Worm (Caenorhabditis elegans) whole organism, early embryonic: ENCODE results near the gene pld-1.

ENCODE experiments used
- B0310.2 ChIP-seq: sonication (generic microtip); optimal IDR thresholded peaks from 2 replicates; lab custom pipeline; 2016; ENCODE audit warnings: mild to moderate bottlenecking, missing genetic modification characterization, missing compliant biosample characterization
- ama-1 ChIP-seq: fragments of 150-350 bp; optimal IDR thresholded peaks from 2 replicates; lab custom pipeline; 2014
- ceh-13 ChIP-seq: fragments of 200-800 bp; sonication (Bioruptor generic); optimal IDR thresholded peaks from 2 replicates; lab custom pipeline; 2018; ENCODE audit warnings: mild to moderate bottlenecking, missing genetic modification characterization, missing compliant biosample characterization
- ets-7 ChIP-seq: sonication (generic microtip); optimal IDR thresholded peaks from 2 replicates; lab custom pipeline; 2016; ENCODE audit warnings: missing genotype, missing genetic modification characterization, missing compliant biosample characterization
- flt-1 ChIP-seq: fragments of 200-800 bp; sonication (Bioruptor generic); IDR thresholded peaks from 2 replicates; pipeline ENCODE4 v1.3.6; 2022; ENCODE audit warnings: missing genetic modification characterization, missing compliant biosample characterization
- hmg-4 ChIP-seq: fragments of 200-800 bp; sonication (Bioruptor generic); optimal IDR thresholded peaks from 2 replicates; lab custom pipeline; 2018; ENCODE audit warnings: mild to moderate bottlenecking, missing genetic modification characterization, missing compliant biosample characterization
- pes-1 ChIP-seq: fragments of 200-800 bp; sonication (Bioruptor generic); IDR thresholded peaks from 2 replicates; pipeline ENCODE4 v1.3.6; 2022; ENCODE audit warnings: missing genetic modification reagents, missing genetic modification characterization, missing compliant biosample characterization
- sea-1 ChIP-seq: fragments of 200-800 bp; sonication (Bioruptor generic); conservative IDR thresholded peaks from 2 replicates; pipeline ENCODE4 v1.3.6; 2022; ENCODE audit warnings: missing genetic modification characterization, missing compliant biosample characterization
- tbx-37 ChIP-seq: fragments of 200-800 bp; sonication (Bioruptor generic); conservative IDR thresholded peaks from 2 replicates; pipeline ENCODE4 v1.3.6; 2022; ENCODE audit warnings: missing genetic modification reagents, missing genetic modification characterization, missing compliant biosample characterization
- tra-4 ChIP-seq: sonication (generic microtip); optimal IDR thresholded peaks from 2 replicates; lab custom pipeline; 2017; ENCODE audit warnings: missing genetic modification characterization, missing compliant biosample characterization

- TF ChIP-seq flt-1 (GFP tag; lab: Robert Waterston, UW) (no peak), ama-1 (lab: Kevin White, UChicago) (no peak), ets-7 (tag; lab: Kevin White, UChicago) (no peak), ceh-13 (GFP tag; lab: Kevin White, UChicago) (no peak), B0310.2 (tag; lab: Kevin White, UChicago) (no peak), sea-1 (GFP tag; lab: Robert Waterston, UW) (no peak), hmg-4 (GFP tag; lab: Kevin White, UChicago) (no peak), pes-1 (GFP tag; lab: Robert Waterston, UW) (no peak), tra-4 (no peak), tbx-37 (GFP tag; lab: Robert Waterston, UW) (no peak)
These were observed 57.6 kb downstream of the pld-1 start, which contains the start of gene F33G12.3 for ce11 chrII:5033935-5034334.
